Fruit fly (Drosophila melanogaster) S2 (cell line): ENCODE results near the gene Jon65Aii.

ENCODE experiments used
- CG8478 ChIP-seq: fragments of >200 bp; optimal IDR thresholded peaks from 2 replicates; lab custom pipeline; 2018
- CTCF ChIP-seq, 2 experiments: fragments of >200 bp; optimal IDR thresholded peaks; 2 replicates each; lab custom pipeline; 2018

Jon65Aii gene

dm6 chr3L:6052021-6052420 is at the start of gene Jon65Aii:
Gene Jon65Aii (plus strand): TSS chr3L:6052321.
- TF ChIP-seq CTCF (optimal IDR thresholded peaks at IDR 0.05; lab: Kevin White, UChicago) (no peak), CG8478 (no peak)

dm6 chr3L:6010921-6011320 is 41.2 kb upstream of the Jon65Aii start, which contains the start of gene alphaKap4:
Gene alphaKap4 (minus strand): TSS chr3L:6011021.
- TF ChIP-seq CTCF (optimal IDR thresholded peaks at IDR 0.05; lab: Kevin White, UChicago), result no peak
- TF ChIP-seq CG8478, result no peak

dm6 chr3L:6012950-6013349 is 39.2 kb upstream of the Jon65Aii start:
- TF ChIP-seq CTCF (optimal IDR thresholded peaks at IDR 0.05; lab: Kevin White, UChicago), result no peak
- TF ChIP-seq CG8478, result no peak

- TF ChIP-seq CTCF (optimal IDR thresholded peaks at IDR 0.05; lab: Kevin White, UChicago) (no peak), CG8478 (no peak)
Measured at dm6 chr3L:6022142-6022541, 30.0 kb upstream of the Jon65Aii start.

- no peak for TF ChIP-seq CG8478
- no peak for TF ChIP-seq CTCF (optimal IDR thresholded peaks at IDR 0.05; lab: Kevin White, UChicago)
Measured at dm6 chr3L:6033008-6033407, 19.1 kb upstream of the Jon65Aii start.

dm6 chr3L:6034511-6034910 is 17.6 kb upstream of the Jon65Aii start, which contains the start of gene CG10477:
Gene CG10477 (minus strand): TSS chr3L:6034611.
- no peak for TF ChIP-seq CTCF (optimal IDR thresholded peaks at IDR 0.05; lab: Kevin White, UChicago)
- no peak for TF ChIP-seq CG8478

- TF ChIP-seq CG8478 (no peak), CTCF (optimal IDR thresholded peaks at IDR 0.05; lab: Kevin White, UChicago) (no peak)
Measured at dm6 chr3L:6034916-6035315, 17.2 kb upstream of the Jon65Aii start, which contains the start of gene yip7. Gene yip7 (plus strand): TSS chr3L:6035216.

dm6 chr3L:6036141-6036540 is 16.0 kb upstream of the Jon65Aii start:
- no peak for TF ChIP-seq CG8478
- TF ChIP-seq CTCF (optimal IDR thresholded peaks at IDR 0.05; lab: Kevin White, UChicago), result no peak

- TF ChIP-seq CG8478 (no peak), CTCF (optimal IDR thresholded peaks at IDR 0.05; lab: Kevin White, UChicago) (no peak)
Measured at dm6 chr3L:6036811-6037210, 15.3 kb upstream of the Jon65Aii start, which contains the start of gene CG6462. Gene CG6462 (plus strand): TSS chr3L:6037111.

- TF ChIP-seq CG8478 (no peak), CTCF (optimal IDR thresholded peaks at IDR 0.05; lab: Kevin White, UChicago) (no peak)
Measured at dm6 chr3L:6038720-6039205, 13.4 kb upstream of the Jon65Aii start, which contains the start of gene Jon65Aiv. Gene Jon65Aiv (plus strand): TSS chr3L:6039155.

dm6 chr3L:6050230-6050807 is 1.8 kb upstream of the Jon65Aii start, which contains the start of gene Jon65Aiii:
Gene Jon65Aiii (plus strand): TSS chr3L:6050757.
- TF ChIP-seq CTCF (optimal IDR thresholded peaks at IDR 0.05; lab: Kevin White, UChicago) (no peak), CG8478 (no peak)

dm6 chr3L:6054343-6054742 is 2.2 kb downstream of the Jon65Aii start, which contains the start of gene Jon65Ai:
Gene Jon65Ai (minus strand): TSS chr3L:6054443.
- TF ChIP-seq CG8478, result no peak
- TF ChIP-seq CTCF (optimal IDR thresholded peaks at IDR 0.05; lab: Kevin White, UChicago), result no peak

dm6 chr3L:6054803-6055202 is 2.7 kb downstream of the Jon65Aii start, which contains the start of gene tant:
Gene tant (plus strand): TSS chr3L:6055136.
- TF ChIP-seq CTCF (optimal IDR thresholded peaks at IDR 0.05; lab: Kevin White, UChicago) (peak; percentile 52 to 62), CG8478 (no peak)

- TF ChIP-seq CG8478, result no peak
- TF ChIP-seq CTCF (optimal IDR thresholded peaks at IDR 0.05; lab: Kevin White, UChicago), result peak; percentile 61 to 65
Measured at dm6 chr3L:6059062-6059708, 7.1 kb downstream of the Jon65Aii start, which contains the start of gene CG6592. Gene CG6592 (plus strand): TSS chr3L:6059658.

- TF ChIP-seq CG8478, result no peak
- no peak for TF ChIP-seq CTCF (optimal IDR thresholded peaks at IDR 0.05; lab: Kevin White, UChicago)
Measured at dm6 chr3L:6062860-6063607, 10.9 kb downstream of the Jon65Aii start, which contains the start of gene CG10472. Gene CG10472 (minus strand): TSS chr3L:6062910.
